Worm (Caenorhabditis elegans) whole organism, mixed stage, embryonic: Measurements from ENCODE around the gene W10C6.2.

Experiments used
- ces-1 ChIP-seq: fragments of 150-350 bp; optimal IDR thresholded peaks from 2 replicates; lab custom pipeline; 2014; ENCODE audit warnings: missing biosample characterization, missing genetic modification reagents, missing genetic modification characterization
- nhr-76 ChIP-seq: sonication (generic microtip); optimal IDR thresholded peaks from 2 replicates; lab custom pipeline; 2017; ENCODE audit warnings: missing biosample characterization, missing genetic modification characterization
- snpc-4 ChIP-seq: fragments of 150-350 bp; optimal IDR thresholded peaks from 2 replicates; lab custom pipeline; 2014; ENCODE audit warnings: missing biosample characterization, missing genetic modification characterization
- unc-62 ChIP-seq: fragments of 150-350 bp; optimal IDR thresholded peaks from 2 replicates; lab custom pipeline; 2014; ENCODE audit warnings: missing biosample characterization, missing genetic modification reagents, missing genetic modification characterization

DNA sequence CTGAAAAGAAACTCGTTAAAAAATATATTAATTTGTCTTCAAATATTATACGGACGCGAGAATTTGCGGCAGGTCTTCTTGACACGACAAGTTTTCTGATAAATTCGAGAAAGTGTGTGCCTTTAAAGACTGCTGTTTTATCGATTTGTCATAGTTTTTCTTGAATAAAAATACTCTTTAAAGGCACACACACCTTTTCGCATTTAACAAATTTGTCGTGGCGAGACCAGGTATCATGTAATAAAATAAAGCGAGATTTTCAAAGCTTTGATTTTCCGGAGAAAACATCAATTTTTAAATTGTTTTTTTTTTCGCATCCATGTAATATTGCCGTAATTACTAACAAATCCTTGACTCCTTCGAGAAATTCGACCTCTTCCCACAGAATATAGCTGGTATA lies 20.5 kb downstream of the W10C6.2 start:
- TF ChIP-seq snpc-4 (tag; lab: Kevin White, UChicago) (no peak), nhr-76 (tag; lab: Kevin White, UChicago) (no peak), unc-62 (no peak), ces-1 (no peak)
